Fruit fly (Drosophila melanogaster) whole organism: ENCODE results near the gene CG4962.

Source experiments
- CG8478 ChIP-seq: fragments of >200 bp; optimal IDR thresholded peaks from 2 replicates; lab custom pipeline; 2018; ENCODE audit warnings: inconsistent platforms
- Dll ChIP-seq: fragments of >200 bp; optimal IDR thresholded peaks from 2 replicates; lab custom pipeline; 2017
- usp ChIP-seq: fragments of >200 bp; optimal IDR thresholded peaks from 2 replicates; lab custom pipeline; 2017; ENCODE audit warnings: missing biosample characterization, missing genetic modification characterization, mixed read lengths

DNA sequence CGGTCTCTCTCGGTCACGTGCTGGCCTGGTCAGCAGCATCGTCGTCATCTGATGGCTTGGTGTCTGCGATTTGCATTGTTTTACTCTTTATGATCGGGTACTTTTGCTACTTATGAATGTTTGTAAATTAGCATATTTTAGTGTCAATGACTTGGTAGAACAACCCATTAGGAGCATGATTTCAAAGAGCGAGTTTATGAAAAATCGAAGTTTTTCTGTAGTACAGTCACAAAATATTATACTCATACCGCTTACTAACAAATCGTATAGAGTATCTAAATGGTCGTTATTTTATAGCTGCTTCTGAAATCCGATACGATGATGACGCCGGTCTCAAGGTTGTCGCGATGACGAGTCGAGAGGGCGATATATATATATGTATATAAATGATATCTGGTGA is 9.1 kb downstream of the CG4962 start:
- TF ChIP-seq CG8478, result no peak
- no peak for TF ChIP-seq Dll
- TF ChIP-seq usp (GFP tag; lab: Kevin White, UChicago), result no peak
